Fruit fly (Drosophila melanogaster) whole organism: Measurements from ENCODE around the gene Lrch.

Experiments
- CG8478 ChIP-seq: fragments of >200 bp; optimal IDR thresholded peaks from 2 replicates; lab custom pipeline; 2018; ENCODE audit warnings: inconsistent platforms
- Dll ChIP-seq: fragments of >200 bp; optimal IDR thresholded peaks from 2 replicates; lab custom pipeline; 2017
- EcR ChIP-seq, 2 experiments: fragments of >200 bp; optimal IDR thresholded peaks; 2 replicates each; lab custom pipeline; 2017; ENCODE audit warnings: missing biosample characterization in 2 of 2, missing genetic modification characterization in 2 of 2, missing genetic modification reagents in 2 of 2
- pan ChIP-seq: fragments of >200 bp; optimal IDR thresholded peaks from 2 replicates; lab custom pipeline; 2017
- psq ChIP-seq: fragments of >200 bp; optimal IDR thresholded peaks from 2 replicates; lab custom pipeline; 2017
- usp ChIP-seq: fragments of >200 bp; optimal IDR thresholded peaks from 2 replicates; lab custom pipeline; 2017; ENCODE audit warnings: missing biosample characterization, missing genetic modification characterization, mixed read lengths

DNA sequence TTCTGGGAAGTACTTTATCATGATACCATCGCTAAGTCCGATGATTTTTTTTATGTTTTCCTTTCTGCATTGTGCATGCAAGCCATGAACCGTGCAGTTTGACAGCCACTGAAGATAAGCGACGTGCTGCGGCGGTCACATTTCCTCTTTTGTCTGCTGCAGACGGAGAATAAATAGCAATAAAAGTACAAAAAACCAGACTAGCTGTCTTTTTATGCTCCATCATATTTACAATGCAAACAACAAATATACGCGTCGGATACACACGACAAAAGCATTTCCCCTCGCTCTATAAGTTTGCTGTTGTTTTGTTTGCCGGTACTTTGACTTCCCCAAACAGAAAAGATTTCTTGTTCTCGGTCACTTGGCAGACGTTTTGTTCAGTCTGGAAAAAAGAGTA, 4.1 kb downstream of the Lrch start:
- TF ChIP-seq psq (lab: Kevin White, UChicago) (no peak), EcR (GFP tag; optimal IDR thresholded peaks at IDR 0.05; lab: Kevin White, UChicago) (no peak), Dll (no peak), CG8478 (lab: Kevin White, UChicago) (no peak), pan (no peak), usp (GFP tag; lab: Kevin White, UChicago) (no peak)
